Fruit fly (Drosophila melanogaster) whole organism, pupa: ENCODE data around the gene CG10560.

Experiments used
- CG10348 ChIP-seq: fragments of 200-800 bp; sonication (Bioruptor generic); IDR thresholded peaks from 2 replicates; pipeline ENCODE4 v1.3.6; 2022; ENCODE audit warnings: missing biosample characterization, missing genetic modification characterization
- CG12605 ChIP-seq: fragments of 200-800 bp; sonication (Bioruptor generic); IDR thresholded peaks from 2 replicates; pipeline ENCODE4 v1.3.6; 2022; ENCODE audit warnings: missing biosample characterization, missing genetic modification characterization
- CG13204 ChIP-seq: fragments of 200-800 bp; sonication (Bioruptor generic); optimal IDR thresholded peaks from 2 replicates; lab custom pipeline; 2018; ENCODE audit warnings: missing biosample characterization, mild to moderate bottlenecking, missing genetic modification characterization, moderate library complexity
- CG14655 ChIP-seq: fragments of 200-800 bp; sonication (Bioruptor generic); optimal IDR thresholded peaks from 3 replicates; lab custom pipeline; 2017; ENCODE audit warnings: mild to moderate bottlenecking, missing biosample characterization, missing genetic modification reagents, missing genetic modification characterization
- CG15710 ChIP-seq: fragments of 200-800 bp; sonication (Bioruptor generic); optimal IDR thresholded peaks from 2 replicates; lab custom pipeline; 2018; ENCODE audit warnings: missing biosample characterization, mild to moderate bottlenecking, missing genetic modification characterization, moderate library complexity
- CG17806 ChIP-seq: fragments of 200-800 bp; sonication (Bioruptor generic); optimal IDR thresholded peaks from 2 replicates; lab custom pipeline; 2018; ENCODE audit warnings: missing biosample characterization, mild to moderate bottlenecking, missing genetic modification characterization, moderate library complexity
- CG32121 ChIP-seq: fragments of 200-800 bp; sonication (Bioruptor generic); IDR thresholded peaks from 2 replicates; pipeline ENCODE4 v1.3.6; 2022; ENCODE audit warnings: missing biosample characterization, missing genetic modification characterization
- CG34367 ChIP-seq: fragments of 200-800 bp; sonication (Bioruptor generic); optimal IDR thresholded peaks from 2 replicates; lab custom pipeline; 2018; ENCODE audit warnings: missing biosample characterization, mild to moderate bottlenecking, missing genetic modification characterization
- CG4496 ChIP-seq: fragments of 200-800 bp; sonication (Bioruptor generic); IDR thresholded peaks from 3 replicates; pipeline ENCODE4 v1.3.6; 2022; ENCODE audit warnings: missing biosample characterization, missing genetic modification characterization
- CG8301 ChIP-seq: fragments of 200-800 bp; sonication (Bioruptor generic); optimal IDR thresholded peaks from 2 replicates; lab custom pipeline; 2018; ENCODE audit warnings: missing biosample characterization, mild to moderate bottlenecking, missing genetic modification characterization
- CG9948 ChIP-seq: fragments of 200-800 bp; sonication (Bioruptor generic); optimal IDR thresholded peaks from 2 replicates; lab custom pipeline; 2018; ENCODE audit warnings: missing biosample characterization, mild to moderate bottlenecking, missing genetic modification characterization, moderate library complexity
- D1 ChIP-seq: fragments of 200-800 bp; sonication (Bioruptor generic); optimal IDR thresholded peaks from 2 replicates; lab custom pipeline; 2018; ENCODE audit warnings: missing biosample characterization, mild to moderate bottlenecking, missing genetic modification characterization, moderate library complexity
- EcR ChIP-seq: fragments of 200-800 bp; sonication (Bioruptor generic); optimal IDR thresholded peaks from 3 replicates; lab custom pipeline; 2019; ENCODE audit warnings: missing biosample characterization, missing genetic modification characterization, mild to moderate bottlenecking, moderate library complexity, missing genetic modification reagents
- Ets98B ChIP-seq: fragments of 200-800 bp; sonication (Bioruptor generic); IDR thresholded peaks from 2 replicates; pipeline ENCODE4 v1.3.6; 2022; ENCODE audit warnings: missing biosample characterization, missing genetic modification characterization
- Pif1A ChIP-seq: fragments of 200-800 bp; sonication (Bioruptor generic); optimal IDR thresholded peaks from 3 replicates; lab custom pipeline; 2016; ENCODE audit warnings: missing biosample characterization, missing genetic modification characterization
- Pif1B ChIP-seq: fragments of 200-800 bp; sonication (Bioruptor generic); optimal IDR thresholded peaks from 3 replicates; lab custom pipeline; 2016; ENCODE audit warnings: missing biosample characterization, missing genetic modification characterization
- Snoo ChIP-seq: fragments of 200-800 bp; sonication (Bioruptor generic); optimal IDR thresholded peaks from 3 replicates; lab custom pipeline; 2017; ENCODE audit warnings: missing biosample characterization, mild to moderate bottlenecking, missing genetic modification characterization, inconsistent platforms
- fd96Ca ChIP-seq: fragments of 200-800 bp; sonication (Bioruptor generic); IDR thresholded peaks from 3 replicates; pipeline ENCODE4 v1.3.6; 2022; ENCODE audit warnings: missing biosample characterization, missing genetic modification characterization
- gl ChIP-seq: fragments of 200-800 bp; sonication (Bioruptor generic); optimal IDR thresholded peaks from 2 replicates; lab custom pipeline; 2018; ENCODE audit warnings: missing biosample characterization, mild to moderate bottlenecking, missing genetic modification characterization
- rn ChIP-seq: fragments of 200-800 bp; sonication (Bioruptor generic); IDR thresholded peaks from 2 replicates; pipeline ENCODE4 v1.3.6; 2022; ENCODE audit warnings: missing biosample characterization, missing genetic modification characterization

The CG10560 gene

dm6 chr3R:25329079-25329478 lies 9.2 kb upstream of the CG10560 start, which contains the start of gene CHKov1:
Gene CHKov1, minus strand, starts transcription at chr3R:25329316.
- TF ChIP-seq CG12605 (GFP tag; lab: Robert Waterston, UW) = 0 out of 2 replicates have a peak, but pooled peaks have one; percentile 20
- no peak for TF ChIP-seq Snoo
- TF ChIP-seq CG4496 = peak; percentile 59; the same call in 2 of the 3 replicates
- peak; percentile 21; the same call in 1 of the 2 replicates for TF ChIP-seq Ets98B (GFP tag; lab: Robert Waterston, UW)
- 0 out of 2 replicates have a peak, but pooled peaks have one; percentile 29 for TF ChIP-seq CG32121 (GFP tag; lab: Robert Waterston, UW)

DNA sequence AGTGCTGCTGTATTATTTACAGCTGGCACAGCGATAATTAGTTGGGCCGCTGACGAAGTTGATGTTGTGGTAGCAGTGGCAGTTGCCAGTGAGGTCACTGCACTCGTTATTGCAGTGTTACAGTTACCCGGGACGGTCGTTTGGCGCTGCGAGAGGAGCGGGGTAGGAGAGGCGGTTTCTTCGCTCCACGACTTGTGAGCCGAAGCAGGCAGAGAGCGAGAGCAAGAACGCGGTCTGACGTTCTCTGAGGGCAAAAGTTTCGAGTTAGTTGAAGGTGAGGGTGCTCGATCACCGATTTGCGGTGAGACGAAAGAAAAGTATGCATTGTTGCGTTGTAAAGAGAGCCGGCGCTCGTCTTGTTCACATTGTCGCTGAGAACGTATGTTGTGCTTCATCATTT lies 8.6 kb upstream of the CG10560 start:
- TF ChIP-seq Ets98B (GFP tag; lab: Robert Waterston, UW) (peak; percentile 47; the same call in 1 of the 2 replicates), CG12605 (GFP tag; lab: Robert Waterston, UW) (0 out of 2 replicates have a peak, but pooled peaks have one; percentile 27)

dm6 chr3R:25322657-25323056 lies 2.8 kb upstream of the CG10560 start, which contains the start of gene CG10562:
Gene CG10562, minus strand, starts transcription at chr3R:25322757.
- TF ChIP-seq CG13204 (GFP tag; lab: Kevin White, UChicago) (no peak), CG8301 (tag; lab: Kevin White, UChicago) (no peak), fd96Ca (GFP tag; lab: Robert Waterston, UW) (no peak)
- TF ChIP-seq, all 21 proteins: peak for 0

DNA sequence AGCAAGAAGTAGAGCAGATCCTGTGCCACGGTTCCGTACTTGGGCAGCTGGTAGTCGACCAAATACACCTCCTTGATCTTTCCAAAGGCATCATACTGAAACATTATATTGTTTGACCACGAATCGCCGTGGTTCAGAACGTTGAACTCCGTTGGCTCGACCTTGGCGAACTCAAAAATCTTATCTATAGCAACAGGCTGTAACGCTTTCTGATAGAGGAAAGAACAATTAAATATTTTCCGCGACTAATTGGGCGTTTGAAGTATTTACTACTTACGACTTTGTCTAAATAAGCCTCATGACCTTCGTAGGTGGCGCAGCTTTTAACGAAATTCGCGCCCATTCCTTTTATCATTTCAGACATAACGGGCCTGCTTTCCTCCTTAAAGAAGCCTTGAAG lies 1.8 kb upstream of the CG10560 start:
- no peak for TF ChIP-seq CG32121 (GFP tag; lab: Robert Waterston, UW)
- TF ChIP-seq CG17806 (tag; lab: Kevin White, UChicago) = no peak
- no peak for TF ChIP-seq CG15710 (tag; lab: Kevin White, UChicago)
- TF ChIP-seq D1 (tag; lab: Kevin White, UChicago) = no peak
- TF ChIP-seq CG34367 (tag; lab: Kevin White, UChicago) = no peak
- TF ChIP-seq EcR (GFP tag; lab: Kevin White, UChicago) = no peak
- TF ChIP-seq CG4496 = no peak
- no peak for TF ChIP-seq CG10348
- TF ChIP-seq CG13204 (GFP tag; lab: Kevin White, UChicago) = no peak
- TF ChIP-seq CG12605 (GFP tag; lab: Robert Waterston, UW) = no peak
- TF ChIP-seq fd96Ca (GFP tag; lab: Robert Waterston, UW) = no peak
- no peak for TF ChIP-seq Pif1A
- no peak for TF ChIP-seq rn
- TF ChIP-seq CG8301 (tag; lab: Kevin White, UChicago) = no peak

DNA sequence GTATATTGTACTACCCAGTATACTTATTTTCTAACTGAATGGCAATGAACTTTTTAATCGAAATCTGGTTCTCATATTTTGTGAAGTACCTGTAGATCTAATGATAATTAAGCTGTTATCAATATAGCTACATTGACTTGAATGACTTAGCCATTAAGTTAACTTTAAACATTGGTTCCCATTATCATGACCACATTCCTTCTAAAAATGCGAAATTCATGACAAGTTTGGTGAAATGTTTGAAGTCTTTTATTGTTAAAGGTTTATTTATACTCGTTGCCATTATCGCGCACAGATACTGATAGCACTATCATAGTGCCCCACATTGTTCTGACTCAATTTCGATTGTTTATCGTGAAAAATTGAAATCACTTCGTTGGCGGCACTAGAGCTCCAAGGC lies 997 bp upstream of the CG10560 start:
- TF ChIP-seq CG17806 (tag; lab: Kevin White, UChicago) (no peak), fd96Ca (GFP tag; lab: Robert Waterston, UW) (no peak), EcR (GFP tag; lab: Kevin White, UChicago) (no peak), rn (no peak), D1 (tag; lab: Kevin White, UChicago) (no peak), Snoo (no peak)

DNA sequence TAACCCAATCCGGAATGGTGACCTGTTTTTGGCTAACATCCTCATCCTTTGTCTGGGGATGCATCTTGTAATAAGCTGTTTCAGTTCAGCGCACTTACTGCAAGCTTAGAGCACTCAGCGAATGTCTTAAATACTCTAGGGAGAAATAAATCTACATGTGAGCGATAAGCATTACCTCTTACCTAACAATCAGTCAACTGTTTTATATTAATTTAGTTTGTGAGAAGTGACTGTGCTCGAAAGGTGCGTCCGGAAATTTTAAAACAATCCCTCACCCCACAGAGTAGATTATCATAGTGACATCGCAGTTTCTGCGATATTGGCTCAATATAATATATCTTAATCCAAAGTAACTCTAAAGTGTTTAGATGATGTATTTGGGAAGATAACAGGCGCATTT lies 1.9 kb downstream of the CG10560 start, which contains the start of gene CG10553:
CG10553 (minus strand) TSS at position 101 of the 400 bp plus-strand sequence.
- no peak for TF ChIP-seq CG14655 (GFP tag; lab: Kevin White, UChicago)
- TF ChIP-seq rn = no peak
- no peak for TF ChIP-seq Pif1A
- no peak for TF ChIP-seq D1 (tag; lab: Kevin White, UChicago)
- TF ChIP-seq Snoo = no peak
- TF ChIP-seq fd96Ca (GFP tag; lab: Robert Waterston, UW) = no peak
- TF ChIP-seq, all 21 proteins: peak for 0

dm6 chr3R:25316016-25316415 lies 3.9 kb downstream of the CG10560 start, which contains the start of gene CG10559:
Gene CG10559, minus strand, starts transcription at chr3R:25316116.
- no peak for TF ChIP-seq gl (tag; lab: Kevin White, UChicago)
- no peak for TF ChIP-seq CG8301 (tag; lab: Kevin White, UChicago)
- TF ChIP-seq fd96Ca (GFP tag; lab: Robert Waterston, UW) = no peak
- no peak for TF ChIP-seq CG14655 (GFP tag; lab: Kevin White, UChicago)
- TF ChIP-seq Snoo = no peak
- TF ChIP-seq CG34367 (tag; lab: Kevin White, UChicago) = no peak
- no peak for TF ChIP-seq CG13204 (GFP tag; lab: Kevin White, UChicago)
- TF ChIP-seq Pif1B (GFP tag; lab: Kevin White, UChicago) = no peak

dm6 chr3R:25313771-25314170 lies 6.1 kb downstream of the CG10560 start, which contains the start of gene CG31087:
Gene CG31087, minus strand, starts transcription at chr3R:25313833.
- TF ChIP-seq Pif1B (GFP tag; lab: Kevin White, UChicago) = no peak
- no peak for TF ChIP-seq CG9948 (tag; lab: Kevin White, UChicago)
